Worm (Caenorhabditis elegans): ENCODE data around the gene Y46D2A.2.

Y46D2A.2 gene

DNA sequence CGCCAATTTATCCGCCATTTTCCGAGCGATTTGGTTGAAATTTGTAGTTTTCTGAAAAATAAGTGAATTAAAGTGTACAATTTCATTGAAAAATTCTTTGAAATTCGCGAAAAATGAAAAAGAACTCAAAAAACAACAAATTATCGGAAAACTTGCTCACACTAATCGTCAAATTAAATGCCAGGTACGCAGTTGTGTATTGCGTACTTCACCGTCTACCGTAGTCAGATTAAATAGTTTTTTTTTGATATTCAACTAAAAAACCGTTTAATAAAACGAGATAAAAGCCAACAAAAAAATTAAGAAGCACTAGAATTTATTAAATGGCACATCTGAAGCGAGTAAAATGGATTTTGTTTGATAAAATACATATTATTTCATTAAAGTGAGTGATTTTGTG is 21.8 kb upstream of the Y46D2A.2 start, which contains the start of gene bath-28:
TSS of gene bath-28 (minus strand) at position 51 of the 400 bp plus-strand sequence.
- no peak for TF ChIP-seq blmp-1 (tag; optimal IDR thresholded peaks at IDR 0.05)
- no peak for TF ChIP-seq mef-2 (tag; optimal IDR thresholded peaks at IDR 0.05)
- TF ChIP-seq xbp-1 (tag; optimal IDR thresholded peaks at IDR 0.05), result no peak
- no peak for TF ChIP-seq lin-15B (tag; optimal IDR thresholded peaks at IDR 0.05)
- TF ChIP-seq unc-86 (tag; optimal IDR thresholded peaks at IDR 0.05), result no peak

DNA sequence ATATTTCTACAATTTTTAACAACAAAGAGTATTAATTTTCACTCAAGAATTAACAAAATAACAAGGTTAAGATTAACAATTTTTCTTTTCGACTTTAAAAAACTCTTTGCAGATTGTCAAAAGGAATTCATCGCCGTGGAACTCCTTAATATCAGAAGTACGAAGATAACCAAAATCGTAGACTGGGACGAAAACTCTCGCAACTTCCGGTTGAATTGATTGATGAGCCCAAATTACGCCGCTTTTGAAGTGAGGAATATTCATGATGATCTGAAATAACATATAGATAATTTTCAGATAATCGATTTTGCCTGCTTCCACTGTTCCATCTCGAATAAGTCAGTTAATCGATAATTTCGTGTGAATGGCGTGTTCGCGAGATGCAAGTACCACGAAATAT is 20.6 kb upstream of the Y46D2A.2 start, which contains the start of gene F14D2.15:
TSS of gene F14D2.15 (minus strand) at position 101 of the 400 bp plus-strand sequence.
- no peak for TF ChIP-seq F16B12.6 (tag; optimal IDR thresholded peaks at IDR 0.05)
- no peak for TF ChIP-seq rnt-1 (tag; optimal IDR thresholded peaks at IDR 0.05)
- TF ChIP-seq fkh-8 (tag; optimal IDR thresholded peaks at IDR 0.05), result no peak
- TF ChIP-seq lin-13 (GFP tag; optimal IDR thresholded peaks at IDR 0.05), result no peak
- no peak for TF ChIP-seq lin-39 (tag; optimal IDR thresholded peaks at IDR 0.05)
- TF ChIP-seq swsn-7 (tag; optimal IDR thresholded peaks at IDR 0.05), result no peak
- no peak for TF ChIP-seq zip-4 (GFP tag; optimal IDR thresholded peaks at IDR 0.05)
- no peak for TF ChIP-seq elt-3 (tag; optimal IDR thresholded peaks at IDR 0.05)
- no peak for TF ChIP-seq tlp-1 (tag; optimal IDR thresholded peaks at IDR 0.05)
- TF ChIP-seq ceh-8 (GFP tag; optimal IDR thresholded peaks at IDR 0.05), result no peak
- TF ChIP-seq lin-15B (tag; optimal IDR thresholded peaks at IDR 0.05), result no peak
- TF ChIP-seq nhr-85 (tag), result no peak
- no peak for TF ChIP-seq sox-4 (tag; optimal IDR thresholded peaks at IDR 0.05)
- no peak for TF ChIP-seq alr-1 (tag; optimal IDR thresholded peaks at IDR 0.05; ENCODE audit: borderline replicate concordance)
- no peak for TF ChIP-seq Y116A8C.19 (tag; optimal IDR thresholded peaks at IDR 0.05; ENCODE audit: borderline replicate concordance)
- TF ChIP-seq pqm-1 (tag; optimal IDR thresholded peaks at IDR 0.05), result no peak
- no peak for TF ChIP-seq aly-2 (tag; optimal IDR thresholded peaks at IDR 0.05)
- TF ChIP-seq blmp-1 (tag; optimal IDR thresholded peaks at IDR 0.05), result no peak
- no peak for TF ChIP-seq snu-23 (GFP tag; optimal IDR thresholded peaks at IDR 0.05)
- no peak for TF ChIP-seq efl-1 (optimal IDR thresholded peaks at IDR 0.05)
- TF ChIP-seq efl-1 (GFP tag; optimal IDR thresholded peaks at IDR 0.05 in 1 of 2), result no peak

DNA sequence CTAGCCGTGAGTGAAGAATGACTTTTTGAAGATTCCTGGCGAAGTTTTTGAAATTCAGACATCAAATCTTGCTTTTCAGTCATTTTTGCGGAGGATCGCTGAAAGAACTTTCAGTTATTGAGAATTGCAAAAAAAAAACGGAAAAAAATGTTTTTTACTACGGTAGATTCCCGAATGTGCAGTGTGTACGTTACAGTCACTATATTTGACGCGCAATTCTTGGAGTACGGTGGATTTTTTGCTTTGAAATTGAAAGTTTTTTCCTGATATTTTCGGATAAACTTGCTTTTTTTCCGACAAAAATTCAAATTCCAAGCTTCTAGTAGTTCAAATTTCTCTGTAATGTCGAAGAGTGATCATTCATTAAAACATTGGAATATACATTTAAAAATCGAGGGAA is 18.9 kb upstream of the Y46D2A.2 start, which contains the start of gene F14D2.11:
TSS of gene F14D2.11 (minus strand) at position 101 of the 400 bp plus-strand sequence.
- TF ChIP-seq pag-3 (tag; optimal IDR thresholded peaks at IDR 0.05; ENCODE audit: borderline replicate concordance, insufficient read depth) (no peak), nhr-19 (GFP tag; conservative IDR thresholded peaks at IDR 0.05) (no peak), nhr-11 (tag; optimal IDR thresholded peaks at IDR 0.05) (no peak), aly-2 (tag; optimal IDR thresholded peaks at IDR 0.05) (no peak), lir-3 (tag; optimal IDR thresholded peaks at IDR 0.05; ENCODE audit: poor library complexity) (no peak), egl-13 (tag; optimal IDR thresholded peaks at IDR 0.05) (no peak), jun-1 (tag; optimal IDR thresholded peaks at IDR 0.05) (no peak), hlh-4 (tag; optimal IDR thresholded peaks at IDR 0.05) (no peak), nhr-76 (tag; optimal IDR thresholded peaks at IDR 0.05) (no peak), unc-98 (GFP tag; IDR thresholded peaks at IDR 0.05) (no peak), ztf-4 (tag; optimal IDR thresholded peaks at IDR 0.05) (no peak), isw-1 (GFP tag; IDR thresholded peaks at IDR 0.05) (no peak), C34B4.2 (tag; optimal IDR thresholded peaks at IDR 0.05) (no peak), nhr-12 (tag; optimal IDR thresholded peaks at IDR 0.05) (no peak), C16A3.4 (tag; optimal IDR thresholded peaks at IDR 0.05) (no peak), blmp-1 (tag; optimal IDR thresholded peaks at IDR 0.05) (no peak), fos-1 (tag; optimal IDR thresholded peaks at IDR 0.05) (no peak), nhr-20 (tag; optimal IDR thresholded peaks at IDR 0.05) (no peak)

DNA sequence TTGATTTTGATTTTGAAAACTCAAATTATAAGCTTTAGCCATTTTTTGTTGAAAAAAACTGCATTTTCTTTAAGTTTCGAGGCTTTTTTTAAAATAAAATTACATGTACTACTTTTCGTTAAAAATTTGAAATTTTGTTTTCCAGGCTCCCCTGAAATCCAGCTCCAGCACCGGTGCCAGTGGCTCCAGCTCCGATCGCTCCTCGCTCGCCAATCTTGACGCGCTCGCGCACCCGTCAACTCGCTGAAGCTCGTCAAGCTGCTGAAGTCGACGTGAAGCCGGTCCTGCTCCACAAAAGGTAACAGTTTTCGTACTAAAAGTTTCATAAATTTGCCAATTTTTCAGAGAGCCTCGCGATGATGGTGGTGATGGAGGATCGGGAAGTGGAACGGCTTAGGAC is 17.7 kb upstream of the Y46D2A.2 start:
- TF ChIP-seq ceh-8 (GFP tag; optimal IDR thresholded peaks at IDR 0.05) (no peak), sup-37 (GFP tag; optimal IDR thresholded peaks at IDR 0.05) (no peak), aha-1 (tag; optimal IDR thresholded peaks at IDR 0.05) (no peak)
